Worm (Caenorhabditis elegans): ENCODE measurements around the gene Y66D12A.1.

DNA sequence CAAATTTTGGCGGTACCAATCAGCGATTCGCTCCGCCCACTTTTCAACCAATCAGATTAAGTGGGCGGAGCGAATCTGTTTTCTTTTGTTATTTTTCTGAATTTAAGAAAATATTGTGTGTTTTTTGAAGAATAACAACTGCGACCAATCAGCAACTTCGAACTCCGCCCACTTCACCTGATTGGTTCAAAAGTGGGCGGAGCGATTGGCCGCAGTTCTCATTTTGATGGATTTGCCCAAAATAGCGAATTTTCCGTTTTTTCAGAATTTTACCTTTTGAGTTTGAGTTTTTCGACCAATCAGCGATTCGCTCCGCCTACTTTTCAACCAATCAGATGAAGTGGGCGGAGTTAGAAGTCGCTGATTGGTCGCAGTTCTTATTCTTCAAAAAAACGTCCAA is 18.7 kb upstream of the Y66D12A.1 start:
- TF ChIP-seq F13C5.2 (tag; optimal IDR thresholded peaks at IDR 0.05) (no peak), aly-1 (tag; optimal IDR thresholded peaks at IDR 0.05) (no peak), hmg-4 (GFP tag; optimal IDR thresholded peaks at IDR 0.05) (no peak), B0310.2 (tag; optimal IDR thresholded peaks at IDR 0.05) (no peak), ama-1 (optimal IDR thresholded peaks at IDR 0.05) (no peak), tra-4 (tag; optimal IDR thresholded peaks at IDR 0.05) (no peak), tbx-11 (GFP tag; IDR thresholded peaks at IDR 0.05) (no peak), hnd-1 (tag; optimal IDR thresholded peaks at IDR 0.05) (no peak), ceh-13 (GFP tag; optimal IDR thresholded peaks at IDR 0.05) (no peak), flt-1 (GFP tag; IDR thresholded peaks at IDR 0.05) (no peak), scrt-1 (GFP tag; IDR thresholded peaks at IDR 0.05) (no peak)

Measured in whole organism, early embryonic.